Fruit fly (Drosophila melanogaster) whole organism: ENCODE results near the gene Lcp65Aa.

Experiments used
- CG8478 ChIP-seq: fragments of >200 bp; optimal IDR thresholded peaks from 2 replicates; lab custom pipeline; 2018; ENCODE audit warnings: inconsistent platforms
- Dll ChIP-seq: fragments of >200 bp; optimal IDR thresholded peaks from 2 replicates; lab custom pipeline; 2017
- EcR ChIP-seq, 2 experiments: fragments of >200 bp; optimal IDR thresholded peaks; 2 replicates each; lab custom pipeline; 2017; ENCODE audit warnings: missing biosample characterization in 2 of 2, missing genetic modification characterization in 2 of 2, missing genetic modification reagents in 2 of 2
- pan ChIP-seq: fragments of >200 bp; optimal IDR thresholded peaks from 2 replicates; lab custom pipeline; 2017
- psq ChIP-seq: fragments of >200 bp; optimal IDR thresholded peaks from 2 replicates; lab custom pipeline; 2017
- usp ChIP-seq: fragments of >200 bp; optimal IDR thresholded peaks from 2 replicates; lab custom pipeline; 2017; ENCODE audit warnings: missing biosample characterization, missing genetic modification characterization, mixed read lengths

Gene Lcp65Aa

DNA sequence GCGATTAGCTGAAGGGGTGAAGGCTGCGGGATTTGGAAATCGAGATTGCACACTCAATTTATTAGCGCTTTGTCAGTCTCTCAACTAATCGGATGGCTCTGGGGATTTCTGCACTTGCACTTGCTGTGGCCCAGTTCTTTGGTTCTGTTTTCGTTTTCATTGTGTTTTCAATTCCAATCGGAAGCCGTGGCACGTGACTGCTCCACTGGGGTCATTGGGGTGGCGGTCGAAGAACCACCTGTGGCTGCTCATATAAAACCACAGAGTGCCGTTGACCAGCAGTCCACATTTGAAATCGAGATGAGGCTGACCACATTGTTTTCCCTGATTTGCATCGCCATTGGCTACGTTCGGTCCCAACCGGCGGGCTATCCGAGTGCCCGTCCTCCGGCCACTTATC, 9.4 kb downstream of the Lcp65Aa start, which contains the start of gene Cpr65Az:
Gene Cpr65Az, plus strand, starts transcription at position 301 of the 400 bp plus-strand sequence.
- TF ChIP-seq pan (no peak), psq (lab: Kevin White, UChicago) (no peak), CG8478 (lab: Kevin White, UChicago) (no peak), Dll (no peak), EcR (GFP tag; optimal IDR thresholded peaks at IDR 0.05; lab: Kevin White, UChicago) (no peak), usp (GFP tag; lab: Kevin White, UChicago) (no peak)

dm6 chr3L:6161997-6162396, 10.9 kb downstream of the Lcp65Aa start:
- TF ChIP-seq psq (lab: Kevin White, UChicago) = no peak
- no peak for TF ChIP-seq CG8478 (lab: Kevin White, UChicago)
- TF ChIP-seq Dll = no peak
- TF ChIP-seq pan = no peak
- TF ChIP-seq EcR (GFP tag; optimal IDR thresholded peaks at IDR 0.05; lab: Kevin White, UChicago) = no peak
- no peak for TF ChIP-seq usp (GFP tag; lab: Kevin White, UChicago)

DNA sequence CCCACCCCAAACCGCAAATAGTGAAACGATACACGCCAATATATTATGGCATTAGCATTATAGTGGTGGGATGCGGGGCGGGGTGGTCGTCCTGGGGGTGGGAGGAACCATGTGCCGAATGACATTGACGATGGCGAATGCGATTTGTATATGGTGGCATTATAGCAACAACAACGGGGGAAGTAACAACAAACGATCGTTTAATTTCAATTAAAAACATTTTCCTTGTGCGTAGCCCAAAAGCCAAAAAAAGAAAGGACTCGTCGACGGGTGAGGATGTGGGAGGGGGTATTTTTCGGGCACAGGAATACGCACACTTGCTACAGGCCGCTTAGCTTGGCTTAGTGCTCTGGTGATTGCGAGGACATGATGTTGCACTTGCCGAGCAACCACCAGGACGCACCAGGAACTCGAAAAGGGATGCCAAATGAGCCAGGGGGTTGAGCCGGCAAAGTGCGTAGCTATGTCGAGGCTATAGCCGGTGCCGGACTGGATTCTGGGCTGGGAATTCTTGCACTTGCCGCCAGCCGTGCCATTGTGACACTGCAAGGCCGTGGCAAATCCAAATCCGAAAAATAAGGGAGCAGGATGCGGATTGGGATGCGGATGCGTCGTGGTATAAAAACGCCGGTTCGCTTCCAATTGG, 11.5 kb downstream of the Lcp65Aa start, which contains the start of gene Prdm13:
Gene Prdm13, plus strand, starts transcription at position 645 of the 646 bp plus-strand sequence.
- TF ChIP-seq Dll = no peak
- no peak for TF ChIP-seq EcR (GFP tag; optimal IDR thresholded peaks at IDR 0.05; lab: Kevin White, UChicago)

DNA sequence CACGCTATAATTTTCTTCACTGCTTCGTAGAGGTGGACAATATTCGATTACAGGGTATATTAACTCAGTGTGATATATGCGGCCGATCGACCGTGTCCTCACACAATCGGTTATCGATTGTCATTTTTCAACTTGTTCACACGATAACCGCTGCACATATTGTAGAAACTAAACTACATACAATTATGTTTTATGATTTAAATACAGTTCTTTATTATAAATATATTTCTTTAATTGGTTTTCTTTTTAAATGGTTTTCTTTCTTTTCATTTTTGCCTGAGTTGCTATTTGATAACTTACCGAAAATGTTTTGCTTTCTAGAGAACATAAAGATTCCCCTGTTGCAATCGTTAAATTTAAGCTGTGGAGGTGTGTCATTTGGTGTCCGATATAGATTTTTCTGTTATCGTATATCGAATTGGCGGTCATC, 22.7 kb downstream of the Lcp65Aa start, which contains the start of the genes fmt and CG7376:
Gene fmt, minus strand, starts transcription at position 55 of the 430 bp plus-strand sequence.
Gene CG7376, plus strand, starts transcription at position 423 of the 430 bp plus-strand sequence.
- TF ChIP-seq psq (lab: Kevin White, UChicago) = no peak
- TF ChIP-seq usp (GFP tag; lab: Kevin White, UChicago) = no peak
- TF ChIP-seq EcR (GFP tag; optimal IDR thresholded peaks at IDR 0.05; lab: Kevin White, UChicago) = no peak
- no peak for TF ChIP-seq CG8478 (lab: Kevin White, UChicago)
- TF ChIP-seq Dll = no peak
- TF ChIP-seq pan = no peak

dm6 chr3L:6181776-6182175, 30.7 kb downstream of the Lcp65Aa start, which contains the start of gene CG10274:
Gene CG10274, minus strand, starts transcription at chr3L:6181829.
- TF ChIP-seq EcR (GFP tag; optimal IDR thresholded peaks at IDR 0.05; lab: Kevin White, UChicago) (no peak), psq (lab: Kevin White, UChicago) (no peak), pan (no peak), Dll (no peak), CG8478 (lab: Kevin White, UChicago) (no peak), usp (GFP tag; lab: Kevin White, UChicago) (no peak)

dm6 chr3L:6184884-6185438, 33.9 kb downstream of the Lcp65Aa start, which contains the start of the genes D19B and CG43293:
Gene D19B, minus strand, starts transcription at chr3L:6184920.
Gene CG43293, plus strand, starts transcription at chr3L:6185189.
- peak; percentile 80 for TF ChIP-seq pan
- no peak for TF ChIP-seq Dll

dm6 chr3L:6188995-6189927, 38.2 kb downstream of the Lcp65Aa start, which contains the start of the genes D19A and CG7386:
Gene D19A, minus strand, starts transcription at chr3L:6189123.
Gene CG7386, plus strand, starts transcription at chr3L:6189745.
- no peak for TF ChIP-seq pan
- no peak for TF ChIP-seq Dll
- no peak for TF ChIP-seq usp (GFP tag; lab: Kevin White, UChicago)
- no peak for TF ChIP-seq EcR (GFP tag; optimal IDR thresholded peaks at IDR 0.05; lab: Kevin White, UChicago)
- TF ChIP-seq CG8478 (lab: Kevin White, UChicago) = no peak
- no peak for TF ChIP-seq psq (lab: Kevin White, UChicago)

- TF ChIP-seq CG8478 (lab: Kevin White, UChicago) = no peak
- TF ChIP-seq EcR (GFP tag; optimal IDR thresholded peaks at IDR 0.05; lab: Kevin White, UChicago) = no peak
- no peak for TF ChIP-seq Dll
- no peak for TF ChIP-seq pan
- no peak for TF ChIP-seq usp (GFP tag; lab: Kevin White, UChicago)
- TF ChIP-seq psq (lab: Kevin White, UChicago) = no peak
These were observed 41.9 kb downstream of the Lcp65Aa start, which contains the start of the genes Sf3b6 and Tnpo for dm6 chr3L:6192822-6193555. Gene Sf3b6, minus strand, starts transcription at chr3L:6193179. Gene Tnpo, plus strand, starts transcription at chr3L:6193480.

DNA sequence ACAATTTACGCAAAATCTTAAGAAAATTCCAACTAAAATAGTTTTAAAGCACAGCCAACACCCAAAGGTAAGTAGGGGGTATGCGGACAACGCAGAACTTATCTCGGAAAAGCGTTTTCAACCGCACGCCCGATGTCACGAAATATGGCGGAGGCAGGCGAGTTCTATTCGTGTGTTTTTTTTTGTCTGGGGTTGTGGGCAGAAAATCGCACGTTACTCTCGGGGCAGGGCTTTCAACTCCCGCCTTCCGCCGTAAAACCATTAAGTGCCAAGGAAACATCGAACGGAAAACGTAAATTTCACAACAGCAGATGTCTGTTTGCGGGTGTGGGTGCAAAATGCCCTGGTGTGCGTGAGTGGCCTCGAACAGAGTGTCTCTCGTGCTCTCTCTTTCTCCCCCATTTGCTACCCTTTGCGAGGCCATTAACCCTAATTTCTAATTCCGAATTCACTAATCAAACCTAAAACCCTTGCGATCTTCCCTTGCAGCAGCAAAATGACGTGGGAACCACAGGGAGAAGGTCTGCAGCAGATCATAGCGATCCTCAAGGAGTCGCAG, 42.5 kb downstream of the Lcp65Aa start:
- TF ChIP-seq pan (no peak), EcR (GFP tag; optimal IDR thresholded peaks at IDR 0.05; lab: Kevin White, UChicago) (no peak), Dll (no peak), psq (lab: Kevin White, UChicago) (no peak), CG8478 (lab: Kevin White, UChicago) (no peak), usp (GFP tag; lab: Kevin White, UChicago) (no peak)

- no peak for TF ChIP-seq CG8478 (lab: Kevin White, UChicago)
- no peak for TF ChIP-seq usp (GFP tag; lab: Kevin White, UChicago)
- no peak for TF ChIP-seq Dll
- TF ChIP-seq EcR (GFP tag; optimal IDR thresholded peaks at IDR 0.05; lab: Kevin White, UChicago) = no peak
- no peak for TF ChIP-seq psq (lab: Kevin White, UChicago)
- no peak for TF ChIP-seq pan
These were observed 49.1 kb downstream of the Lcp65Aa start, which contains the start of gene CG8219 for dm6 chr3L:6200173-6200572. Gene CG8219, plus strand, starts transcription at chr3L:6200473.
